Worm (Caenorhabditis elegans) whole organism, mixed stage, embryonic: ENCODE data around the gene C03B1.17.

Experiments
- cnd-1 ChIP-seq: fragments of 200-800 bp; sonication (Bioruptor generic); optimal IDR thresholded peaks from 2 replicates; lab custom pipeline; 2018; ENCODE audit warnings: mild to moderate bottlenecking, missing genetic modification characterization, missing compliant biosample characterization
- elt-1 ChIP-seq: sonication (generic microtip); optimal IDR thresholded peaks from 2 replicates; lab custom pipeline; 2017; ENCODE audit warnings: missing genetic modification characterization, mild to moderate bottlenecking, missing compliant biosample characterization, antibody characterized with exemption, moderate library complexity, borderline replicate concordance; ENCODE audit not compliant: insufficient read depth
- elt-3 ChIP-seq: fragments of 150-350 bp; optimal IDR thresholded peaks from 2 replicates; lab custom pipeline; 2014; ENCODE audit warnings: missing biosample characterization, missing genetic modification characterization
- lin-13 ChIP-seq: fragments of 150-350 bp; optimal IDR thresholded peaks from 2 replicates; lab custom pipeline; 2014; ENCODE audit warnings: missing biosample characterization, missing genetic modification characterization
- mab-5 ChIP-seq: fragments of 150-350 bp; optimal IDR thresholded peaks from 2 replicates; lab custom pipeline; 2014; ENCODE audit warnings: missing biosample characterization, missing genetic modification characterization
- mep-1 ChIP-seq: fragments of 150-350 bp; optimal IDR thresholded peaks from 2 replicates; lab custom pipeline; 2017; ENCODE audit warnings: missing biosample characterization, missing genetic modification reagents, missing genetic modification characterization, inconsistent platforms
- nhr-12 ChIP-seq: fragments of 150-350 bp; optimal IDR thresholded peaks from 2 replicates; lab custom pipeline; 2014; ENCODE audit warnings: missing biosample characterization, missing genetic modification characterization
- nhr-237 ChIP-seq: fragments of 150-350 bp; optimal IDR thresholded peaks from 2 replicates; lab custom pipeline; 2014; ENCODE audit warnings: missing biosample characterization, missing genetic modification characterization
- nhr-28 ChIP-seq: fragments of 150-350 bp; optimal IDR thresholded peaks from 2 replicates; lab custom pipeline; 2014; ENCODE audit warnings: missing biosample characterization, missing genetic modification characterization
- sem-2 ChIP-seq: fragments of 200-800 bp; sonication (Bioruptor generic); optimal IDR thresholded peaks from 2 replicates; lab custom pipeline; 2018; ENCODE audit warnings: mild to moderate bottlenecking, missing genetic modification characterization, missing compliant biosample characterization
- unc-62 ChIP-seq: fragments of 150-350 bp; optimal IDR thresholded peaks from 2 replicates; lab custom pipeline; 2014; ENCODE audit warnings: missing biosample characterization, missing genetic modification reagents, missing genetic modification characterization
- zip-8 ChIP-seq: fragments of 150-350 bp; optimal IDR thresholded peaks from 2 replicates; lab custom pipeline; 2014; ENCODE audit warnings: missing biosample characterization, missing genetic modification characterization
- ztf-11 ChIP-seq: fragments of 150-350 bp; optimal IDR thresholded peaks from 2 replicates; lab custom pipeline; 2014; ENCODE audit warnings: missing biosample characterization, missing genetic modification characterization

DNA sequence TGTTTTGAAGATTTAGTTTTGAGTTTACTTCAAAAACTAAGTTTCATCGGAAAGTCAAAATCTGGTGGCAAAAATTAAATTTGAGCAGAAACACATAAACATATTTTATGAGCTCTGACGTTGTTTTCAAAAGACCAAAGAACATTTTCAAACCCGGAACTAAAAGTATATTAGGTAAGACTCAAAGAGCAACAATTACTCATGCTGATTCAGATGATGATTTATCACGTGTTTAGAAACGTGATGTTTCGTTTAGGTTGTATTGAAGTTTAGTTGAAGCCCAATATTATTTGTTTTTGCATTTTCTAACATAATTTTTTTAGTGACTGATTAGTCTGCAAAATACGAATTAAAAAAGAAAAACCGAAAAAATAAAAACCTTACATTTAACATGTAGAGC, 19.7 kb upstream of the C03B1.17 start:
- no peak for TF ChIP-seq nhr-12 (tag; lab: Kevin White, UChicago)
- TF ChIP-seq mep-1 (tag; lab: Kevin White, UChicago), result no peak
- no peak for TF ChIP-seq ztf-11 (tag; lab: Kevin White, UChicago)
- TF ChIP-seq unc-62, result no peak
- no peak for TF ChIP-seq elt-3 (tag; lab: Kevin White, UChicago)
- TF ChIP-seq nhr-237, result no peak
- TF ChIP-seq lin-13 (tag; lab: Kevin White, UChicago), result no peak
- no peak for TF ChIP-seq mab-5 (tag; lab: Kevin White, UChicago)
- TF ChIP-seq sem-2 (GFP tag; lab: Kevin White, UChicago), result no peak
- TF ChIP-seq nhr-28 (tag; lab: Kevin White, UChicago), result no peak
- TF ChIP-seq elt-1, result no peak
- TF ChIP-seq zip-8 (tag; lab: Kevin White, UChicago), result no peak
- TF ChIP-seq cnd-1 (tag; lab: Kevin White, UChicago), result no peak
